Worm (Caenorhabditis elegans) whole organism, mixed stage, embryonic: ENCODE measurements around the gene F43G6.7.

ENCODE experiments used
- blmp-1 ChIP-seq: fragments of 150-350 bp; optimal IDR thresholded peaks from 2 replicates; lab custom pipeline; 2014; ENCODE audit warnings: missing biosample characterization, missing genetic modification characterization
- ceh-39 ChIP-seq: fragments of 150-350 bp; optimal IDR thresholded peaks from 2 replicates; lab custom pipeline; 2014; ENCODE audit warnings: missing biosample characterization, missing genetic modification characterization
- ceh-43 ChIP-seq: fragments of 200-800 bp; sonication (Bioruptor generic); optimal IDR thresholded peaks from 2 replicates; lab custom pipeline; 2018; ENCODE audit warnings: mild to moderate bottlenecking, missing genetic modification characterization, moderate library complexity, missing compliant biosample characterization
- ceh-83 ChIP-seq: fragments of 200-800 bp; sonication (Bioruptor generic); optimal IDR thresholded peaks from 2 replicates; lab custom pipeline; 2018; ENCODE audit warnings: mild to moderate bottlenecking, missing genetic modification characterization, missing compliant biosample characterization
- ces-1 ChIP-seq: fragments of 150-350 bp; optimal IDR thresholded peaks from 2 replicates; lab custom pipeline; 2014; ENCODE audit warnings: missing biosample characterization, missing genetic modification reagents, missing genetic modification characterization
- cnd-1 ChIP-seq: fragments of 200-800 bp; sonication (Bioruptor generic); optimal IDR thresholded peaks from 2 replicates; lab custom pipeline; 2018; ENCODE audit warnings: mild to moderate bottlenecking, missing genetic modification characterization, missing compliant biosample characterization
- drap-1 ChIP-seq: fragments of 200-800 bp; sonication (Bioruptor generic); optimal IDR thresholded peaks from 3 replicates; lab custom pipeline; 2018; ENCODE audit warnings: mild to moderate bottlenecking, missing genetic modification characterization, missing compliant biosample characterization
- elt-1 ChIP-seq: sonication (generic microtip); optimal IDR thresholded peaks from 2 replicates; lab custom pipeline; 2017; ENCODE audit warnings: missing genetic modification characterization, mild to moderate bottlenecking, missing compliant biosample characterization, antibody characterized with exemption, moderate library complexity, borderline replicate concordance; ENCODE audit not compliant: insufficient read depth
- elt-3 ChIP-seq: fragments of 150-350 bp; optimal IDR thresholded peaks from 2 replicates; lab custom pipeline; 2014; ENCODE audit warnings: missing biosample characterization, missing genetic modification characterization
- flh-1 ChIP-seq: fragments of 200-800 bp; sonication (Bioruptor generic); optimal IDR thresholded peaks from 2 replicates; lab custom pipeline; 2018; ENCODE audit warnings: mild to moderate bottlenecking, missing genetic modification characterization, moderate library complexity, missing compliant biosample characterization
- hlh-1 ChIP-seq: fragments of 150-350 bp; optimal IDR thresholded peaks from 2 replicates; lab custom pipeline; 2014; ENCODE audit warnings: missing biosample characterization, missing genetic modification reagents, missing genetic modification characterization
- lin-13 ChIP-seq: fragments of 150-350 bp; optimal IDR thresholded peaks from 2 replicates; lab custom pipeline; 2014; ENCODE audit warnings: missing biosample characterization, missing genetic modification characterization
- lin-32 ChIP-seq: fragments of 200-800 bp; sonication (Bioruptor generic); optimal IDR thresholded peaks from 2 replicates; lab custom pipeline; 2018; ENCODE audit warnings: mild to moderate bottlenecking, missing genetic modification characterization, missing compliant biosample characterization
- lsy-2 ChIP-seq: fragments of 150-350 bp; optimal IDR thresholded peaks from 2 replicates; lab custom pipeline; 2014; ENCODE audit warnings: missing biosample characterization, missing genetic modification characterization
- mab-5 ChIP-seq: fragments of 150-350 bp; optimal IDR thresholded peaks from 2 replicates; lab custom pipeline; 2014; ENCODE audit warnings: missing biosample characterization, missing genetic modification characterization
- mep-1 ChIP-seq: fragments of 150-350 bp; optimal IDR thresholded peaks from 2 replicates; lab custom pipeline; 2017; ENCODE audit warnings: missing biosample characterization, missing genetic modification reagents, missing genetic modification characterization, inconsistent platforms
- mls-2 ChIP-seq: sonication (generic microtip); optimal IDR thresholded peaks from 2 replicates; lab custom pipeline; 2016; ENCODE audit warnings: mild to moderate bottlenecking, missing genetic modification characterization, moderate library complexity, missing compliant biosample characterization
- nhr-12 ChIP-seq: fragments of 150-350 bp; optimal IDR thresholded peaks from 2 replicates; lab custom pipeline; 2014; ENCODE audit warnings: missing biosample characterization, missing genetic modification characterization
- nhr-237 ChIP-seq: fragments of 150-350 bp; optimal IDR thresholded peaks from 2 replicates; lab custom pipeline; 2014; ENCODE audit warnings: missing biosample characterization, missing genetic modification characterization
- nhr-28 ChIP-seq: fragments of 150-350 bp; optimal IDR thresholded peaks from 2 replicates; lab custom pipeline; 2014; ENCODE audit warnings: missing biosample characterization, missing genetic modification characterization
- nhr-76 ChIP-seq: sonication (generic microtip); optimal IDR thresholded peaks from 2 replicates; lab custom pipeline; 2017; ENCODE audit warnings: missing biosample characterization, missing genetic modification characterization
- pha-4 ChIP-seq: fragments of 150-350 bp; optimal IDR thresholded peaks from 2 replicates; lab custom pipeline; 2018; ENCODE audit warnings: missing biosample characterization, missing genetic modification reagents, missing genetic modification characterization
- sem-2 ChIP-seq: fragments of 200-800 bp; sonication (Bioruptor generic); optimal IDR thresholded peaks from 2 replicates; lab custom pipeline; 2018; ENCODE audit warnings: mild to moderate bottlenecking, missing genetic modification characterization, missing compliant biosample characterization
- snpc-4 ChIP-seq: fragments of 150-350 bp; optimal IDR thresholded peaks from 2 replicates; lab custom pipeline; 2014; ENCODE audit warnings: missing biosample characterization, missing genetic modification characterization
- sptf-1 ChIP-seq: sonication (generic microtip); optimal IDR thresholded peaks from 2 replicates; lab custom pipeline; 2017; ENCODE audit warnings: mild to moderate bottlenecking, missing genetic modification characterization, moderate library complexity, missing compliant biosample characterization
- tbx-8 ChIP-seq: fragments of 200-800 bp; sonication (Bioruptor generic); optimal IDR thresholded peaks from 2 replicates; lab custom pipeline; 2018; ENCODE audit warnings: mild to moderate bottlenecking, missing genetic modification characterization, moderate library complexity, missing compliant biosample characterization
- unc-120 ChIP-seq: sonication (generic microtip); optimal IDR thresholded peaks from 2 replicates; lab custom pipeline; 2017; ENCODE audit warnings: missing genetic modification characterization, missing compliant biosample characterization; ENCODE audit not compliant: poor library complexity, severe bottlenecking
- unc-39 ChIP-seq: fragments of 150-350 bp; optimal IDR thresholded peaks from 2 replicates; lab custom pipeline; 2014; ENCODE audit warnings: missing biosample characterization, missing genetic modification characterization
- unc-62 ChIP-seq: fragments of 150-350 bp; optimal IDR thresholded peaks from 2 replicates; lab custom pipeline; 2014; ENCODE audit warnings: missing biosample characterization, missing genetic modification reagents, missing genetic modification characterization

F43G6.7 gene

DNA sequence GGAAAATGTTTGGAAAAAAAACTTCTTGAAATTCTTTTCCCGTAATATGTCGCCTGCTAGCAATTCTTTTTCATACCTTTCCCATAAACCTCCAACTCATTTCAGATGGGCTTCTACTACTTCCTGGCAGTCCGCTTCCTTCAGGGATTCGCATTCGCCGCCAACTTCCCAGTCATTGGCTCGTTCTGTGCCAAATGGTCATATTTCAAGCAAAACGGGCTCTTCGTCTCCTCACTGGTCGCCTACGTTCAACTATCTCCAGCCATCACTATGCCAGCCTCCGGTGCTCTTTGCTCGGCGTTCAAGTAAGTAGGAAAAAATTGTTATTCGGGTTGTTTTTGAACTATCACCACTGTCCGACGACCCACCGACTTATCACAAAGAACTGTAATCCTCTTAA, 33.5 kb downstream of the F43G6.7 start:
- no peak for TF ChIP-seq tbx-8 (GFP tag; lab: Kevin White, UChicago)
- no peak for TF ChIP-seq ceh-43 (GFP tag; lab: Kevin White, UChicago)
- no peak for TF ChIP-seq unc-62 (GFP tag; lab: Kevin White, UChicago)
- TF ChIP-seq nhr-12 (tag; lab: Kevin White, UChicago): no peak
- TF ChIP-seq mls-2: no peak
- TF ChIP-seq sptf-1 (tag; lab: Kevin White, UChicago): no peak
- TF ChIP-seq hlh-1 (tag; lab: Kevin White, UChicago): no peak
- TF ChIP-seq nhr-76 (tag; lab: Kevin White, UChicago): no peak
- no peak for TF ChIP-seq drap-1 (GFP tag; lab: Kevin White, UChicago)
- no peak for TF ChIP-seq lin-13 (tag; lab: Kevin White, UChicago)
- TF ChIP-seq mep-1 (tag; lab: Kevin White, UChicago): no peak
- TF ChIP-seq elt-1 (tag; lab: Kevin White, UChicago): no peak
- TF ChIP-seq blmp-1 (tag; lab: Kevin White, UChicago): no peak
- no peak for TF ChIP-seq ces-1 (GFP tag; lab: Kevin White, UChicago)
- TF ChIP-seq snpc-4: no peak
- TF ChIP-seq unc-120 (tag; lab: Kevin White, UChicago): no peak
- TF ChIP-seq nhr-237 (tag; lab: Kevin White, UChicago): no peak

DNA sequence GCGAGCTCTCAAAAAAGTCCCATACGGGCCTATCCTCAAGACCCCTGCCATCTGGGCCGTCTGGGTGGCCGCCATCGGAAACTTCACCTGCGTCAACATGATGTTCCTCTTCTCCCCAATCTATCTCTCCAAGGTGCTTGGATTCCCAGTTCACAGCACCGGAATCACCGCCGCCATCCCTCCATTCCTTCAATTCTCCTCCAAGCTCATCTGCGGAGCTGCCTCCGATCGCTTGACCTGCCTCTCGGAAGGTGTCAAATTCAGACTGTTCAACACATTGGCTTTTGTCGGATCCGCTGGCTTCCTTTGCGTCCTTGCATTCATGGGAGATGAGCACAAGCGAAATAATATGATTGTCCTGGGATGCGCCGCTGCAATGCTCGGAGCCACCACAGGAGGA, 34.4 kb downstream of the F43G6.7 start:
- TF ChIP-seq lsy-2 (tag; lab: Kevin White, UChicago): no peak

DNA sequence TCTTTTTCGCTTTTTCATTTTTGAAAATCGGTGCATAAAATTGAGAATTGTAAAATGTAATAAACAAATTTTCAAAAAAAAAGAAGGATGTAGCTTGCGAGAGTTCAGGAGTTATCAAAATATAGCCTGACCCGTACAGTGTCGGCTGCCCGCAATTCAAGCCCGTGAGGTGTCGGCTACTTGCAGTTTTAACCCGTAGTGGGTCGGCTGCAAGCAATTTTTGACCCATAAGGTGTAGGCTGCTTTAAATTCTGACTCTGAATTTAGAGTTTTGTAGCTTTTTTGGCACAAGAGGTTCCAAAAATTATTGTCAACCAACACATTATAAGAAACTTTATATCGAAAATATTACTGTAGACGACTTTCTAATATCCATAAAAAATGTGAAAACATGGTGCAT, 35.4 kb downstream of the F43G6.7 start:
- no peak for TF ChIP-seq nhr-28
- no peak for TF ChIP-seq ceh-39 (tag; lab: Kevin White, UChicago)
- TF ChIP-seq sem-2 (GFP tag; lab: Kevin White, UChicago): no peak
- no peak for TF ChIP-seq hlh-1 (tag; lab: Kevin White, UChicago)
- TF ChIP-seq nhr-76 (tag; lab: Kevin White, UChicago): no peak
- no peak for TF ChIP-seq mls-2
- TF ChIP-seq mab-5: no peak
- TF ChIP-seq ceh-83 (GFP tag; lab: Kevin White, UChicago): no peak
- no peak for TF ChIP-seq lin-32 (GFP tag; lab: Kevin White, UChicago)
- no peak for TF ChIP-seq sptf-1 (tag; lab: Kevin White, UChicago)
- TF ChIP-seq, all 35 proteins: peak for 0

DNA sequence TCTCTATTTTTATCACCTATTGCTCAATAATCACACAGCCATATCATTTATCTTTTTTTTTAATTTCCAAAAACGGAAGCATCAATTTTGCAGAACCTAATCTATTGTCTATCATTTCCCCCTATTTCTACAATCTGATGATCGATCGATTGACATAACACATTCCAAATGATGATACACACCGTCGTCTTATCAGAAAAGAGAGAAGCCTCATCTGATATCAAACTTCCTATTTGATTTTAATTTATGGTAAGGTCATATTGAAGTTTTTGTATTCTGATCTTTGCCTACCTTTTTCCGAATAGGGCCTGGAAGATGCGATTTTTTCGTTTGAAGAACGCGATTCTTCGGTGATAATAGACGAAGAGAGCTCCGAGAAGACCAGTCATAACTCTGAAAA, 39.0 kb downstream of the F43G6.7 start:
- TF ChIP-seq flh-1 (no peak), nhr-28 (no peak), lin-32 (GFP tag; lab: Kevin White, UChicago) (no peak), cnd-1 (no peak), tbx-8 (GFP tag; lab: Kevin White, UChicago) (no peak), unc-39 (tag; lab: Kevin White, UChicago) (no peak), unc-120 (tag; lab: Kevin White, UChicago) (no peak), snpc-4 (no peak), sem-2 (GFP tag; lab: Kevin White, UChicago) (no peak), pha-4 (tag; lab: Kevin White, UChicago) (no peak)

DNA sequence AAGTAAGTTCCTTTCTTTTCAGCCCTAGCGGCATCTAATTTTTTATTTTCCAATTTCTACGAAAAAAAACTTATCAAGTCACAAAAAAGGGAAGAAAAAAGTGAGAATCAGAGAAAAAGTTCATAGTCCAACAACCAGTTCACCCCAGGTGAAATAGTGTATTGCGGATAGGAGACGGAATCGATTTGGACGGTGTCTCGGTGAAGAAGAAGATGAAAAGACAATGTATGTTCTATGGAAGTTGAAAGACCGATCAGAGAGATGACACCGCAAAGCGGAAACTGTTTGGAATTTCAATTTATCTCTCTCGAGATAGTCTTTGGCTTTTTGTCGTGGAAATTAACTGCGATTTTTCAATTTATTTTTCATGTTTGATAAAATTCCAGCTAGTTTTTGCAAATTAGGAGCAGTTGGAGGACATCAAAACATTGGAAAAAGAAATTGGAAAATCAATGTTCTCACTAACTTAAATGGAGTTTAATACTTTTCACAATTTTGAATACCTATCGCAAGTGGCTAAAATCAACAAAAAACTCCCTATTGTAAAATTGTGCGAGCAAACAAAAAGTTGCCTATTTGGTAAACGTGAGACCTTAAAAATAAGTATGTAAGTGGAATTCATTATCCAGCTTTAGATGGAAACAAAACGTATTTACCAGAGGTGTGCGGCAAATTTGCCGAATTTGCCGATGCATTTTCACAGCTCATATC, 41.8 kb downstream of the F43G6.7 start:
- TF ChIP-seq unc-62 (GFP tag; lab: Kevin White, UChicago): no peak
- TF ChIP-seq mab-5: no peak
- TF ChIP-seq blmp-1 (tag; lab: Kevin White, UChicago): no peak
- TF ChIP-seq elt-3 (tag; lab: Kevin White, UChicago): no peak
- no peak for TF ChIP-seq nhr-12 (tag; lab: Kevin White, UChicago)
- TF ChIP-seq cnd-1: no peak
- TF ChIP-seq pha-4 (tag; lab: Kevin White, UChicago): no peak
- TF ChIP-seq snpc-4: no peak
- no peak for TF ChIP-seq drap-1 (GFP tag; lab: Kevin White, UChicago)
- TF ChIP-seq, all 35 proteins: peak for 0
